Fruit fly (Drosophila melanogaster) whole organism, embryonic: ENCODE data around the gene Gr64b.

ENCODE experiments used
- CG10321 ChIP-seq: fragments of 200-800 bp; sonication (Bioruptor generic); IDR thresholded peaks from 2 replicates; pipeline ENCODE4 v1.3.6; 2022; ENCODE audit warnings: missing biosample characterization, missing genetic modification characterization
- CG1233 ChIP-seq: fragments of 200-800 bp; sonication (Bioruptor generic); optimal IDR thresholded peaks from 4 replicates; lab custom pipeline; 2018; ENCODE audit warnings: missing biosample characterization, mild to moderate bottlenecking, missing genetic modification characterization
- CG15073 ChIP-seq: fragments of 200-800 bp; sonication (Bioruptor generic); optimal IDR thresholded peaks from 2 replicates; lab custom pipeline; 2016; ENCODE audit warnings: missing biosample characterization, missing genetic modification characterization
- CG4360 ChIP-seq: fragments of 200-800 bp; sonication (Bioruptor generic); IDR thresholded peaks from 2 replicates; pipeline ENCODE4 v1.3.6; 2022; ENCODE audit warnings: missing biosample characterization, missing genetic modification characterization
- CG6175 ChIP-seq: fragments of 200-800 bp; sonication (Bioruptor generic); IDR thresholded peaks from 3 replicates; pipeline ENCODE4 v1.3.6; 2022; ENCODE audit warnings: missing biosample characterization, missing genetic modification characterization
- CG7839 ChIP-seq: fragments of 200-800 bp; sonication (Bioruptor generic); optimal IDR thresholded peaks from 3 replicates; lab custom pipeline; 2018; ENCODE audit warnings: missing biosample characterization, mild to moderate bottlenecking, missing genetic modification characterization, moderate library complexity
- D19A ChIP-seq: fragments of 200-800 bp; optimal IDR thresholded peaks from 3 replicates; lab custom pipeline; 2019; ENCODE audit warnings: missing biosample characterization, mild to moderate bottlenecking, missing genetic modification characterization, moderate library complexity
- Sox102F ChIP-seq: fragments of 200-800 bp; sonication (Bioruptor generic); optimal IDR thresholded peaks from 2 replicates; lab custom pipeline; 2018; ENCODE audit warnings: missing biosample characterization, mild to moderate bottlenecking, missing genetic modification characterization, moderate library complexity
- chm ChIP-seq: fragments of 200-800 bp; sonication (Bioruptor generic); IDR thresholded peaks from 2 replicates; pipeline ENCODE4 v1.3.6; 2022; ENCODE audit warnings: missing biosample characterization, missing genetic modification characterization
- knrl ChIP-seq: fragments of 200-800 bp; sonication (Bioruptor generic); IDR thresholded peaks from 3 replicates; pipeline ENCODE4 v1.3.6; 2022; ENCODE audit warnings: missing biosample characterization, missing genetic modification characterization; ENCODE audit not compliant: partially characterized antibody

dm6 chr3L:4028305-4028704 is at the start of gene Gr64b, which contains the start of gene Gr64c:
- TF ChIP-seq CG1233 (GFP tag; lab: Kevin White, UChicago) (no peak), knrl (GFP tag; lab: Robert Waterston, UW) (no peak), CG6175 (GFP tag; lab: Robert Waterston, UW) (no peak), CG4360 (no peak), CG10321 (GFP tag; lab: Robert Waterston, UW) (no peak), CG7839 (tag; lab: Kevin White, UChicago) (no peak), Sox102F (no peak), CG15073 (no peak), chm (GFP tag; lab: Robert Waterston, UW) (no peak), D19A (tag; lab: Kevin White, UChicago) (no peak)
